Fruit fly (Drosophila melanogaster) whole organism, prepupa: ENCODE results near the gene CG8641.

Experiments
- CG10631 ChIP-seq: fragments of 200-800 bp; sonication (Bioruptor generic); optimal IDR thresholded peaks from 2 replicates; lab custom pipeline; 2016; ENCODE audit warnings: missing biosample characterization, missing genetic modification characterization
- CG11762 ChIP-seq: fragments of 200-800 bp; sonication (Bioruptor generic); optimal IDR thresholded peaks from 3 replicates; lab custom pipeline; 2016; ENCODE audit warnings: missing biosample characterization, missing genetic modification characterization; ENCODE audit not compliant: insufficient read depth
- CG16779 ChIP-seq: fragments of 200-800 bp; sonication (Bioruptor generic); optimal IDR thresholded peaks from 3 replicates; lab custom pipeline; 2017; ENCODE audit warnings: missing biosample characterization, mild to moderate bottlenecking, missing genetic modification characterization
- CG32006 ChIP-seq: fragments of 200-800 bp; sonication (Bioruptor generic); optimal IDR thresholded peaks from 3 replicates; lab custom pipeline; 2017; ENCODE audit warnings: missing biosample characterization, mild to moderate bottlenecking, missing genetic modification characterization
- CG6163 ChIP-seq: fragments of 200-800 bp; sonication (Bioruptor generic); IDR thresholded peaks from 3 replicates; pipeline ENCODE4 v1.3.6; 2022; ENCODE audit warnings: missing biosample characterization, missing genetic modification characterization
- Gug ChIP-seq: fragments of 200-800 bp; sonication (Bioruptor generic); IDR thresholded peaks from 2 replicates; pipeline ENCODE4 v1.3.6; 2022; ENCODE audit warnings: missing biosample characterization, missing genetic modification characterization
- Hr39 ChIP-seq: fragments of 200-800 bp; sonication (Bioruptor generic); optimal IDR thresholded peaks from 2 replicates; lab custom pipeline; 2016; ENCODE audit warnings: missing biosample characterization, missing genetic modification characterization
- Hr4 ChIP-seq: fragments of 200-800 bp; sonication (Bioruptor generic); optimal IDR thresholded peaks from 3 replicates; lab custom pipeline; 2016; ENCODE audit warnings: missing biosample characterization, missing genetic modification characterization
- Met ChIP-seq: fragments of 200-800 bp; sonication (Bioruptor generic); optimal IDR thresholded peaks from 3 replicates; lab custom pipeline; 2016; ENCODE audit warnings: missing biosample characterization, missing genetic modification characterization
- OdsH ChIP-seq: fragments of 200-800 bp; sonication (Bioruptor generic); optimal IDR thresholded peaks from 3 replicates; lab custom pipeline; 2016; ENCODE audit warnings: missing biosample characterization, missing genetic modification characterization
- Smox ChIP-seq: fragments of 200-800 bp; sonication (Bioruptor generic); optimal IDR thresholded peaks from 3 replicates; lab custom pipeline; 2016; ENCODE audit warnings: missing biosample characterization, missing genetic modification characterization
- acj6 ChIP-seq: fragments of 200-800 bp; sonication (Bioruptor generic); optimal IDR thresholded peaks from 3 replicates; lab custom pipeline; 2016; ENCODE audit warnings: missing biosample characterization, missing genetic modification characterization

dm6 chr3L:7096530-7096929 lies 19.3 kb upstream of the CG8641 start:
- TF ChIP-seq OdsH (GFP tag; lab: Kevin White, UChicago) (no peak), Hr4 (GFP tag; lab: Kevin White, UChicago) (peak; percentile 61), Smox (GFP tag; lab: Kevin White, UChicago) (no peak), CG10631 (GFP tag; lab: Kevin White, UChicago) (no peak), CG11762 (GFP tag; lab: Kevin White, UChicago) (no peak), CG16779 (no peak), Met (GFP tag; lab: Kevin White, UChicago) (peak; percentile 3), Gug (GFP tag; lab: Robert Waterston, UW) (peak; percentile 37; the same call in 1 of the 2 replicates), Hr39 (GFP tag; lab: Kevin White, UChicago) (peak; percentile 25), CG32006 (peak; percentile 48), CG6163 (GFP tag; lab: Robert Waterston, UW) (peak; percentile 56; the same call in 2 of the 3 replicates), acj6 (GFP tag; lab: Kevin White, UChicago) (peak; percentile 10)
